Fruit fly (Drosophila melanogaster): ENCODE data around the gene CG32119.

Gene CG32119

DNA sequence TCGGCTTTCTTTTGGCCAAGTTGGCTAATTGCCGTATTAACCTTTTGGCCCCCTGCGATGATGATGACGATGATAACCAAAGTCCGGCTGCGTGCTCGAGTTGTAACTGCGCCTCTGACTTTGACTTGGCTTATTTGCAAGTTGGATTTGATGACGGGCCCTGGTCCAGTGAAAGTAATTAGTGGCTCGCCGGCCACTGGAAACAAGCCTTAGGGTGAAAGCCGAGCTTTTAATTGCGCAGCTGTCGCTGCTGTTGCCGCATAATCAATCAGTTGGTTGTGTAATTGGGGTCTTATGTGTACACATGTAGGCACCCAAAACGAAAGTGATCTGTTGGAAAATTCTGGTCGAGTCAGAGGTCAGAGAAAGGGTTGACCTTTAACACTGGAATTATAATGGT lies 5.8 kb upstream of the CG32119 start:
- TF ChIP-seq Sp1 (GFP tag; optimal IDR thresholded peaks at IDR 0.05) (no peak), Mio (GFP tag; optimal IDR thresholded peaks at IDR 0.05) (no peak), pan (optimal IDR thresholded peaks at IDR 0.05) (no peak)

DNA sequence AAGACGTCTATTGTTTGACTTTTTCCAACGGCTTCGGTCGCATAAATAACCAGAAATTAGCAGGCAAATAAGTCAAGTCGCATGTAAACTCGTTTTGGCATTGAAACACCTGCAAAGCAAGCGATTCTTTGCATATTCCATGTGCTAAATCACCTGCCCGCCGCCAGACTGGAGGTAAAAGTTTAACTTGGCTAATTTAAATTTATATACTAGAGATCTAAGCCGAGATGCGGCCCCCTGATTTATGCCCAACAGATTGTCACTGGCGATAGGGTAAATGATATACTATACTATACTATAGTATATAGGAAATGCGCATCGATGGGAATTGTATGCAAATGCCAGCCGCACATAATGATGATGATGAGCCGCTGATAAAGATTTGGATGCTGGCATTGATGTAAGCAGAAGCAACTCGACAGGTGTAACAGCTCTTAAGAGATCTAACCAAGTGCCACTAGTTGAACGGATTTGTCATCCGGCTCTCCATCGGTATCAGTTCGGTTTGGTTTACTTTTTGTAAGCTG lies 4.5 kb upstream of the CG32119 start:
- TF ChIP-seq Hnf4 (GFP tag; optimal IDR thresholded peaks at IDR 0.05) (no peak), dmrt93B (GFP tag; optimal IDR thresholded peaks at IDR 0.05) (no peak), psq (GFP tag; optimal IDR thresholded peaks at IDR 0.05) (no peak), Rel (GFP tag; optimal IDR thresholded peaks at IDR 0.05) (no peak), Rel (tag; optimal IDR thresholded peaks at IDR 0.05) (no peak), Dif (GFP tag; optimal IDR thresholded peaks at IDR 0.05; ENCODE audit: partially characterized antibody) (no peak)

dm6 chr3L:13251786-13252185 lies 3.3 kb upstream of the CG32119 start:
- TF ChIP-seq fru (GFP tag; optimal IDR thresholded peaks at IDR 0.05), result no peak

DNA sequence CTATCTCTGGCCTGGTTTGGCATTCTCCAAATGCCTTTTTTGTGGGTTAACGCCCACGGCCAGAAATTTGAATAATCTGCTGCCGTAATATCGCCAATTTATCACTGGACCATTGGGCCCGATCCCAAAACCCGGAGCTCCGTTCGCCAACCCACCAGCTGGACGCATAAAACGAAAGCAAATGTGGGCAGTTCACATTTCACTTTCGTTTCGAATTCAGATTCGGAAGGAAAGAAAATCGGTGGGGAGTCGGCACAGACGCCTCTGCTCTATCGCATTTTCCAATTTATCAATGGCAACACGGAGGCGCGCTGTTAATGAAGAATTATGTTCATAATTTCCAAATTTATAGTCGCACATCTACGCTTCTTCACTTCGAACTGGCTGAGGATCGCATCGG lies 1.6 kb upstream of the CG32119 start:
- TF ChIP-seq N (GFP tag; optimal IDR thresholded peaks at IDR 0.05), result no peak
- TF ChIP-seq Mio (GFP tag; optimal IDR thresholded peaks at IDR 0.05), result no peak
- no peak for TF ChIP-seq jim (GFP tag; optimal IDR thresholded peaks at IDR 0.05)
- TF ChIP-seq woc (GFP tag; optimal IDR thresholded peaks at IDR 0.05), result no peak
- TF ChIP-seq Abd-B (GFP tag; optimal IDR thresholded peaks at IDR 0.05), result no peak
- no peak for TF ChIP-seq dl (GFP tag; optimal IDR thresholded peaks at IDR 0.05; ENCODE audit: insufficient read depth in 1 of 2, partially characterized antibody in 2 of 2)
- no peak for TF ChIP-seq dmrt93B (GFP tag; optimal IDR thresholded peaks at IDR 0.05)
- no peak for TF ChIP-seq CrebA (GFP tag; optimal IDR thresholded peaks at IDR 0.05; ENCODE audit: borderline replicate concordance)
- no peak for TF ChIP-seq pan (optimal IDR thresholded peaks at IDR 0.05)
- TF ChIP-seq HLH106 (tag; optimal IDR thresholded peaks at IDR 0.05), result no peak
- no peak for TF ChIP-seq Dif (GFP tag; optimal IDR thresholded peaks at IDR 0.05; ENCODE audit: partially characterized antibody)
- TF ChIP-seq fru (GFP tag; optimal IDR thresholded peaks at IDR 0.05), result no peak

dm6 chr3L:13249374-13249773 lies 872 bp upstream of the CG32119 start:
- TF ChIP-seq foxo (GFP tag; optimal IDR thresholded peaks at IDR 0.05) (no peak), Vsx2 (GFP tag; optimal IDR thresholded peaks at IDR 0.05; ENCODE audit: partially characterized antibody) (no peak)

- TF ChIP-seq Rel (GFP tag; optimal IDR thresholded peaks at IDR 0.05) (no peak), Rel (tag; optimal IDR thresholded peaks at IDR 0.05) (no peak), psq (GFP tag; optimal IDR thresholded peaks at IDR 0.05) (no peak), foxo (GFP tag; optimal IDR thresholded peaks at IDR 0.05) (no peak), h (GFP tag; optimal IDR thresholded peaks at IDR 0.05) (no peak), Dfd (GFP tag; optimal IDR thresholded peaks at IDR 0.05) (no peak), CrebA (GFP tag; optimal IDR thresholded peaks at IDR 0.05; ENCODE audit: borderline replicate concordance) (no peak), Hnf4 (GFP tag; optimal IDR thresholded peaks at IDR 0.05) (no peak), N (GFP tag; optimal IDR thresholded peaks at IDR 0.05) (no peak), HLH106 (tag; optimal IDR thresholded peaks at IDR 0.05) (no peak), usp (GFP tag; optimal IDR thresholded peaks at IDR 0.05) (no peak), CG32264 (GFP tag; optimal IDR thresholded peaks at IDR 0.05) (no peak), Mio (GFP tag; optimal IDR thresholded peaks at IDR 0.05) (no peak), Hr78 (GFP tag; optimal IDR thresholded peaks at IDR 0.05) (no peak), brk (GFP tag; optimal IDR thresholded peaks at IDR 0.05) (no peak), jim (GFP tag; optimal IDR thresholded peaks at IDR 0.05) (no peak), Sp1 (GFP tag; optimal IDR thresholded peaks at IDR 0.05) (no peak), lola (GFP tag; optimal IDR thresholded peaks at IDR 0.05) (no peak)
These were observed 2.0 kb downstream of the CG32119 start for dm6 chr3L:13246278-13247069.

dm6 chr3L:13244181-13244580 lies 4.3 kb downstream of the CG32119 start:
- TF ChIP-seq fru (GFP tag; optimal IDR thresholded peaks at IDR 0.05) (no peak), GATAd (GFP tag; optimal IDR thresholded peaks at IDR 0.05) (no peak), Rel (GFP tag; optimal IDR thresholded peaks at IDR 0.05) (no peak), Rel (tag; optimal IDR thresholded peaks at IDR 0.05) (no peak), foxo (GFP tag; optimal IDR thresholded peaks at IDR 0.05) (no peak), HLH106 (tag; optimal IDR thresholded peaks at IDR 0.05) (no peak), OdsH (GFP tag; optimal IDR thresholded peaks at IDR 0.05) (no peak), lola (GFP tag; optimal IDR thresholded peaks at IDR 0.05) (no peak), dl (GFP tag; optimal IDR thresholded peaks at IDR 0.05; ENCODE audit: insufficient read depth in 1 of 2, partially characterized antibody in 2 of 2) (no peak), Hr78 (GFP tag; optimal IDR thresholded peaks at IDR 0.05) (no peak), CG9705 (GFP tag; optimal IDR thresholded peaks at IDR 0.05) (no peak), Dfd (GFP tag; optimal IDR thresholded peaks at IDR 0.05) (no peak), Hnf4 (GFP tag; optimal IDR thresholded peaks at IDR 0.05) (no peak), Dif (GFP tag; optimal IDR thresholded peaks at IDR 0.05; ENCODE audit: partially characterized antibody) (no peak), dsf (GFP tag; optimal IDR thresholded peaks at IDR 0.05; ENCODE audit: borderline replicate concordance) (no peak)
